Worm (Caenorhabditis elegans): ENCODE data around the gene dmsr-9.

dmsr-9 gene

ce11 chrV:6829404-6829803 lies 29.9 kb upstream of the dmsr-9 start, which contains the start of gene col-141:
Gene col-141 (plus strand): TSS chrV:6829704.
- no peak for TF ChIP-seq ztf-23 (GFP tag; IDR thresholded peaks at IDR 0.05)
- no peak for TF ChIP-seq klf-2 (GFP tag; conservative IDR thresholded peaks at IDR 0.05)
- no peak for TF ChIP-seq ref-1 (GFP tag; conservative IDR thresholded peaks at IDR 0.05)
- TF ChIP-seq cog-1 (tag; optimal IDR thresholded peaks at IDR 0.05), result no peak
- TF ChIP-seq med-1 (GFP tag; optimal IDR thresholded peaks at IDR 0.05; ENCODE audit: insufficient read depth), result no peak
- no peak for TF ChIP-seq T22C8.4 (GFP tag; IDR thresholded peaks at IDR 0.05)
- TF ChIP-seq tab-1 (GFP tag; IDR thresholded peaks at IDR 0.05), result no peak
- no peak for TF ChIP-seq flt-1 (GFP tag; IDR thresholded peaks at IDR 0.05)
- TF ChIP-seq ztf-29 (GFP tag; IDR thresholded peaks at IDR 0.05), result no peak

- no peak for TF ChIP-seq klf-2 (GFP tag; conservative IDR thresholded peaks at IDR 0.05)
- no peak for TF ChIP-seq ztf-23 (GFP tag; IDR thresholded peaks at IDR 0.05)
- TF ChIP-seq tab-1 (GFP tag; IDR thresholded peaks at IDR 0.05), result no peak
- TF ChIP-seq med-1 (GFP tag; optimal IDR thresholded peaks at IDR 0.05; ENCODE audit: insufficient read depth), result no peak
- TF ChIP-seq flt-1 (GFP tag; IDR thresholded peaks at IDR 0.05), result no peak
- no peak for TF ChIP-seq ztf-29 (GFP tag; IDR thresholded peaks at IDR 0.05)
- no peak for TF ChIP-seq cog-1 (tag; optimal IDR thresholded peaks at IDR 0.05)
- TF ChIP-seq ref-1 (GFP tag; conservative IDR thresholded peaks at IDR 0.05), result no peak
- TF ChIP-seq T22C8.4 (GFP tag; IDR thresholded peaks at IDR 0.05), result no peak
Observed at ce11 chrV:6828786-6829185, 29.3 kb upstream of the dmsr-9 start, which contains the start of gene dmsr-15. Gene dmsr-15 (minus strand): TSS chrV:6828886.

ce11 chrV:6823432-6823831 lies 24.0 kb upstream of the dmsr-9 start:
- TF ChIP-seq ref-1 (GFP tag; conservative IDR thresholded peaks at IDR 0.05) (no peak), flt-1 (GFP tag; IDR thresholded peaks at IDR 0.05) (no peak), ztf-29 (GFP tag; IDR thresholded peaks at IDR 0.05) (no peak), ztf-23 (GFP tag; IDR thresholded peaks at IDR 0.05) (no peak), T22C8.4 (GFP tag; IDR thresholded peaks at IDR 0.05) (no peak), klf-2 (GFP tag; conservative IDR thresholded peaks at IDR 0.05) (no peak), med-1 (GFP tag; optimal IDR thresholded peaks at IDR 0.05; ENCODE audit: insufficient read depth) (no peak), cog-1 (tag; optimal IDR thresholded peaks at IDR 0.05) (no peak), tab-1 (GFP tag; IDR thresholded peaks at IDR 0.05) (no peak)

ce11 chrV:6821509-6821908 lies 22.0 kb upstream of the dmsr-9 start, which contains the start of gene T15B7.8:
Gene T15B7.8 (plus strand): TSS chrV:6821809.
- no peak for TF ChIP-seq T22C8.4 (GFP tag; IDR thresholded peaks at IDR 0.05)
- TF ChIP-seq ztf-23 (GFP tag; IDR thresholded peaks at IDR 0.05), result no peak
- no peak for TF ChIP-seq flt-1 (GFP tag; IDR thresholded peaks at IDR 0.05)
- no peak for TF ChIP-seq cog-1 (tag; optimal IDR thresholded peaks at IDR 0.05)
- no peak for TF ChIP-seq med-1 (GFP tag; optimal IDR thresholded peaks at IDR 0.05; ENCODE audit: insufficient read depth)
- no peak for TF ChIP-seq ztf-29 (GFP tag; IDR thresholded peaks at IDR 0.05)
- no peak for TF ChIP-seq ref-1 (GFP tag; conservative IDR thresholded peaks at IDR 0.05)
- TF ChIP-seq tab-1 (GFP tag; IDR thresholded peaks at IDR 0.05), result no peak
- no peak for TF ChIP-seq klf-2 (GFP tag; conservative IDR thresholded peaks at IDR 0.05)

ce11 chrV:6819812-6820211 lies 20.3 kb upstream of the dmsr-9 start, which contains the start of gene dmsr-13:
Gene dmsr-13 (minus strand): TSS chrV:6819912.
- TF ChIP-seq flt-1 (GFP tag; IDR thresholded peaks at IDR 0.05) (no peak), ztf-23 (GFP tag; IDR thresholded peaks at IDR 0.05) (no peak), med-1 (GFP tag; optimal IDR thresholded peaks at IDR 0.05; ENCODE audit: insufficient read depth) (no peak), klf-2 (GFP tag; conservative IDR thresholded peaks at IDR 0.05) (no peak), T22C8.4 (GFP tag; IDR thresholded peaks at IDR 0.05) (no peak), ztf-29 (GFP tag; IDR thresholded peaks at IDR 0.05) (no peak), cog-1 (tag; optimal IDR thresholded peaks at IDR 0.05) (no peak)

ce11 chrV:6817184-6817583 lies 17.7 kb upstream of the dmsr-9 start, which contains the start of gene dmsr-14:
Gene dmsr-14 (minus strand): TSS chrV:6817284.
- no peak for TF ChIP-seq T22C8.4 (GFP tag; IDR thresholded peaks at IDR 0.05)
- TF ChIP-seq tab-1 (GFP tag; IDR thresholded peaks at IDR 0.05), result no peak
- TF ChIP-seq cog-1 (tag; optimal IDR thresholded peaks at IDR 0.05), result no peak
- no peak for TF ChIP-seq ztf-23 (GFP tag; IDR thresholded peaks at IDR 0.05)
- no peak for TF ChIP-seq flt-1 (GFP tag; IDR thresholded peaks at IDR 0.05)
- TF ChIP-seq ztf-29 (GFP tag; IDR thresholded peaks at IDR 0.05), result no peak
- no peak for TF ChIP-seq klf-2 (GFP tag; conservative IDR thresholded peaks at IDR 0.05)
- no peak for TF ChIP-seq med-1 (GFP tag; optimal IDR thresholded peaks at IDR 0.05; ENCODE audit: insufficient read depth)
- no peak for TF ChIP-seq ref-1 (GFP tag; conservative IDR thresholded peaks at IDR 0.05)

- no peak for TF ChIP-seq ztf-23 (GFP tag; IDR thresholded peaks at IDR 0.05)
- no peak for TF ChIP-seq med-1 (GFP tag; optimal IDR thresholded peaks at IDR 0.05; ENCODE audit: insufficient read depth)
- TF ChIP-seq ref-1 (GFP tag; conservative IDR thresholded peaks at IDR 0.05), result no peak
- no peak for TF ChIP-seq ztf-29 (GFP tag; IDR thresholded peaks at IDR 0.05)
- no peak for TF ChIP-seq tab-1 (GFP tag; IDR thresholded peaks at IDR 0.05)
- no peak for TF ChIP-seq klf-2 (GFP tag; conservative IDR thresholded peaks at IDR 0.05)
- no peak for TF ChIP-seq T22C8.4 (GFP tag; IDR thresholded peaks at IDR 0.05)
- no peak for TF ChIP-seq flt-1 (GFP tag; IDR thresholded peaks at IDR 0.05)
- TF ChIP-seq cog-1 (tag; optimal IDR thresholded peaks at IDR 0.05), result no peak
Observed at ce11 chrV:6813862-6814261, 14.4 kb upstream of the dmsr-9 start.

ce11 chrV:6811863-6812262 lies 12.4 kb upstream of the dmsr-9 start:
- no peak for TF ChIP-seq tab-1 (GFP tag; IDR thresholded peaks at IDR 0.05)
- TF ChIP-seq cog-1 (tag; optimal IDR thresholded peaks at IDR 0.05), result no peak
- no peak for TF ChIP-seq klf-2 (GFP tag; conservative IDR thresholded peaks at IDR 0.05)
- TF ChIP-seq ztf-23 (GFP tag; IDR thresholded peaks at IDR 0.05), result no peak
- TF ChIP-seq med-1 (GFP tag; optimal IDR thresholded peaks at IDR 0.05; ENCODE audit: insufficient read depth), result no peak
- TF ChIP-seq T22C8.4 (GFP tag; IDR thresholded peaks at IDR 0.05), result no peak
- TF ChIP-seq ztf-29 (GFP tag; IDR thresholded peaks at IDR 0.05), result no peak
- no peak for TF ChIP-seq flt-1 (GFP tag; IDR thresholded peaks at IDR 0.05)
- no peak for TF ChIP-seq ref-1 (GFP tag; conservative IDR thresholded peaks at IDR 0.05)

- no peak for TF ChIP-seq cog-1 (tag; optimal IDR thresholded peaks at IDR 0.05)
- no peak for TF ChIP-seq tab-1 (GFP tag; IDR thresholded peaks at IDR 0.05)
- no peak for TF ChIP-seq ztf-29 (GFP tag; IDR thresholded peaks at IDR 0.05)
- no peak for TF ChIP-seq T22C8.4 (GFP tag; IDR thresholded peaks at IDR 0.05)
- TF ChIP-seq klf-2 (GFP tag; conservative IDR thresholded peaks at IDR 0.05), result no peak
- TF ChIP-seq ztf-23 (GFP tag; IDR thresholded peaks at IDR 0.05), result no peak
- no peak for TF ChIP-seq flt-1 (GFP tag; IDR thresholded peaks at IDR 0.05)
- no peak for TF ChIP-seq med-1 (GFP tag; optimal IDR thresholded peaks at IDR 0.05; ENCODE audit: insufficient read depth)
Observed at ce11 chrV:6810091-6810490, 10.6 kb upstream of the dmsr-9 start.
